Worm (Caenorhabditis elegans): ENCODE measurements around the gene gcy-6.

gcy-6 gene

DNA sequence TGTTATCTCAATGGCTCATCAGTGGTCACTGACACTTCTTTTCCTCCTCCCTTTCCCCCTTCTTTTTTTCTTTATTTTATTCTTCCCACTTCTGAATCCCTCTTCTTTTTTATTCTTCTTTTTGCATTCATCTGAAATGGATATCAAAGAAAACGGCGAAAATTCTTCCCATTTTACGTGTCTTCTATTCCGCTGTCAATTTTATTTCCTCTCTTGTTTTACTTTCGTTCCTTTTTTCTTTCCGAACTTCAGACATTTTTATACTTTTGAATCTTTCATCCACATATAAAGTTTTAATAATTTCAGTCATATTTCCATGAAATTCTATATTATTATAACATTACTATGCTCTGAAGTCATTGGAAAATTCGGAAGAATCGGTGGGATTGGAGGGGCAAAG, 26.6 kb downstream of the gcy-6 start, which contains the start of gene B0024.3:
Gene B0024.3, plus strand, starts transcription at position 301 of the 400 bp plus-strand sequence.
- TF ChIP-seq pha-4 (tag; optimal IDR thresholded peaks at IDR 0.05): no peak
- TF ChIP-seq dox-1 (GFP tag; IDR thresholded peaks at IDR 0.05): no peak
- TF ChIP-seq ztf-18 (tag; optimal IDR thresholded peaks at IDR 0.05): no peak
- no peak for TF ChIP-seq F22D6.2 (tag; optimal IDR thresholded peaks at IDR 0.05)
- no peak for TF ChIP-seq ztf-3 (GFP tag; optimal IDR thresholded peaks at IDR 0.05)
- TF ChIP-seq rcor-1 (GFP tag; IDR thresholded peaks at IDR 0.05): no peak
- TF ChIP-seq aptf-2 (GFP tag; conservative IDR thresholded peaks at IDR 0.05): no peak
- no peak for TF ChIP-seq F57C9.4 (tag; optimal IDR thresholded peaks at IDR 0.05)
- no peak for TF ChIP-seq F37B4.10 (GFP tag; IDR thresholded peaks at IDR 0.05)

DNA sequence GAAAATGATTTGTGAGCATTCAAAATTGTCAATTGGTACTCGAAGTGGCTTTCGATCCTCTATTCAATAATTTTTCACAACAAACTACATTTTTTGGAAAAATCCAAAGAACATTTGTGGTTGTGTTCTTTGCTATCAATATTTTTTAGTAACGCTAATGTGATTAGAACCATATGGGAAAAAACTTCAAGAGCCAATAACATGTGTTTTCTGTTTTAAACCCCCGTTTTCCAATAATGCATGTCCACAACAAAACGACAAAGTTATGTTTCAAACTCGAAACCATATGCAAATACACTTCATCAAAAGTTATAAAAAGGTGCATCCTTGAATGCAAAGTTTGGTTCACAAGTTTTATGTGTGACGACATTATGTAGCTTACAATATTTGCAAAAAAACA, 28.0 kb downstream of the gcy-6 start:
- TF ChIP-seq T26A5.8 (tag; optimal IDR thresholded peaks at IDR 0.05) (no peak), F39B2.1 (GFP tag; IDR thresholded peaks at IDR 0.05) (no peak), efl-1 (GFP tag; optimal IDR thresholded peaks at IDR 0.05) (no peak), pbrm-1 (GFP tag; IDR thresholded peaks at IDR 0.05) (no peak), ztf-3 (GFP tag; optimal IDR thresholded peaks at IDR 0.05) (no peak), xnd-1 (tag; optimal IDR thresholded peaks at IDR 0.05) (no peak), snpc-1.3 (tag; optimal IDR thresholded peaks at IDR 0.05; ENCODE audit: insufficient read depth) (no peak), T07F8.4 (tag; optimal IDR thresholded peaks at IDR 0.05) (no peak), F49E8.2 (tag; optimal IDR thresholded peaks at IDR 0.05; ENCODE audit: insufficient read depth) (no peak), B0019.2 (GFP tag; conservative IDR thresholded peaks at IDR 0.05) (no peak), somi-1 (GFP tag; optimal IDR thresholded peaks at IDR 0.05) (no peak), lir-1 (GFP tag; conservative IDR thresholded peaks at IDR 0.05) (no peak), sptf-2 (GFP tag; optimal IDR thresholded peaks at IDR 0.05) (no peak), Y53F4B.3 (GFP tag; IDR thresholded peaks at IDR 0.05) (no peak), F10E7.11 (tag; optimal IDR thresholded peaks at IDR 0.05) (no peak), madf-6 (GFP tag; IDR thresholded peaks at IDR 0.05) (no peak), K12H6.12 (tag; optimal IDR thresholded peaks at IDR 0.05) (no peak), zim-3 (tag; optimal IDR thresholded peaks at IDR 0.05) (no peak), let-607 (tag; optimal IDR thresholded peaks at IDR 0.05) (no peak)

DNA sequence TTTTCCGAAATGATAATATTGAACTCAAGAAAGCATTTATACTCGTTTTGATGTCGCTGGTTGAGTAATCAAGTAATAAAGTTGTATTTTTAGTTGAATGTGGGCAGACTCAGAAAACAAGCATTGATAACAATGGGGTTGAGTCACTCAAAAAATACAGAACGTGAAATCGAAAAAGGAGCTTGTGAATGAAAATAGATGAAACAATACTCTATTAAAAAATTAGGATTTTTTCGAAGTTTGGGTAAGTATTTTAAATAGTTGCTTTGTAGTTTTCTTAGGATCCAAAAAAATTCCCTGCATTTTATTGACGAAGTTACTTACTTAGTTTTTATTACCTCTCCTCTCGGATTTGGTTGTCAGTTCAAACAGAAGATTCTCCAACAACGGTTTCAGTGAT, 30.4 kb downstream of the gcy-6 start, which contains the start of gene lys-3:
Gene lys-3, minus strand, starts transcription at position 101 of the 400 bp plus-strand sequence.
- TF ChIP-seq zim-3 (tag; optimal IDR thresholded peaks at IDR 0.05) (no peak), repo-1 (tag; optimal IDR thresholded peaks at IDR 0.05) (no peak), ztf-18 (tag; optimal IDR thresholded peaks at IDR 0.05) (no peak), akir-1 (GFP tag; optimal IDR thresholded peaks at IDR 0.05) (no peak), attf-5 (GFP tag; optimal IDR thresholded peaks at IDR 0.05) (no peak), let-607 (tag; optimal IDR thresholded peaks at IDR 0.05) (no peak), him-1 (tag; optimal IDR thresholded peaks at IDR 0.05) (no peak), athp-1 (tag; optimal IDR thresholded peaks at IDR 0.05) (no peak), Y53F4B.3 (GFP tag; IDR thresholded peaks at IDR 0.05) (no peak), lag-1 (GFP tag; IDR thresholded peaks at IDR 0.05) (no peak), egl-18 (GFP tag; IDR thresholded peaks at IDR 0.05) (no peak), D2030.7 (GFP tag; IDR thresholded peaks at IDR 0.05) (no peak), Y53G8AR.9 (GFP tag; conservative IDR thresholded peaks at IDR 0.05) (no peak), let-526 (GFP tag; IDR thresholded peaks at IDR 0.05) (no peak), madf-8 (GFP tag; conservative IDR thresholded peaks at IDR 0.05) (no peak), B0035.1 (tag; optimal IDR thresholded peaks at IDR 0.05) (no peak), aptf-3 (GFP tag; IDR thresholded peaks at IDR 0.05) (no peak), rpc-1 (optimal IDR thresholded peaks at IDR 0.05) (no peak), rpc-1 (tag; optimal IDR thresholded peaks at IDR 0.05) (no peak)

Measured in whole organism, young adult.